Worm (Caenorhabditis elegans): ENCODE data around the gene mtg-1.

DNA sequence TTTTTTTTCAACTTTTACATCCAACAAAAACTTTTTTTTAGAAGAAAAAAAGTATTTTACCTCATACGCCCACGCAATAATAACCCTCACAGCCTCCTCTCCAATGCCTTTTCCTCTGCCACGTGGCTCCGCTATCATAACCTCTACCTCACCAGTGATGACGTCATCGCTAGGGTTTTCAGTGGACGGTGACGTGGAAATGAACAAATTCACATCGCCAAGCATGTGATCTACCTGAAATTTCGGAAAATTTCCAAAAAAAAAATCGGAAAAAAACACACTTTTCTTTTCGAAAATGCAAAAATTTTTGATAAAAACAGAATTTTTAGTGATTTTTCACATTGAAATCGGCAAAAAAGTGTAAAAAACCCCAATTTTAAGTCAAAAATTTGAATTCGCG, 5.8 kb downstream of the mtg-1 start:
- TF ChIP-seq nhr-23 (tag; optimal IDR thresholded peaks at IDR 0.05) (no peak), ceh-16 (tag; optimal IDR thresholded peaks at IDR 0.05) (no peak), sma-9 (GFP tag; optimal IDR thresholded peaks at IDR 0.05) (no peak), sma-9 (tag; optimal IDR thresholded peaks at IDR 0.05) (no peak), blmp-1 (tag; optimal IDR thresholded peaks at IDR 0.05; ENCODE audit: insufficient read depth) (no peak), elt-3 (tag; optimal IDR thresholded peaks at IDR 0.05) (no peak), mab-5 (tag; optimal IDR thresholded peaks at IDR 0.05) (no peak), fos-1 (tag; optimal IDR thresholded peaks at IDR 0.05) (no peak), elt-1 (tag; optimal IDR thresholded peaks at IDR 0.05) (no peak)
